Worm (Caenorhabditis elegans) whole organism, dauer: ENCODE measurements around the gene prk-2.

Source experiments
- unc-62 ChIP-seq: sonication (generic microtip); optimal IDR thresholded peaks from 2 replicates; lab custom pipeline; 2017; ENCODE audit warnings: missing biosample characterization, missing genetic modification reagents, missing genetic modification characterization

The prk-2 gene

ce11 chrIII:3370054-3370453 is at the start of gene prk-2:
Gene prk-2, minus strand, starts transcription at chrIII:3370209.
- TF ChIP-seq unc-62: no peak

- TF ChIP-seq unc-62: no peak
Observed at ce11 chrIII:3418906-3419305, 48.9 kb upstream of the prk-2 start.

DNA sequence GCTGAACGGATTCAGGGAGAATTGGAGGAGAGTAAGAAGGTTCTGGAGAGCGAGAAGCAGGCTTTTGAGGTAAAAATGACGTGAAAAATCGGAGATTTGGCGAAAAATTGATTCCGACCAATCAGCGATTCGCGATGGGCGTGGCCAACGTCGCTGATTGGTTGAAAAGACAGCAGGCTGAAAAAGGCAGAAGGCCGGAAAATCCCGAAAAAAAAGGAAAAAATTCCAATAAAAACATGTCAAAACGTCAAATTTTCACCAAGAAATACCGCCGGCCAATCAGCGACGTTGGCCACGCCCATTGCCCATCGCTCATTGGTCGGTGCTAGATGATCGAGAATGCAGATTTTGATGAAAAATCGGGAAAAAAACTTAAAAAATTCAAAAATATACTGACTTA is 47.4 kb upstream of the prk-2 start:
- TF ChIP-seq unc-62: no peak

ce11 chrIII:3414412-3414811 is 44.4 kb upstream of the prk-2 start:
- TF ChIP-seq unc-62: no peak

ce11 chrIII:3413437-3413836 is 43.4 kb upstream of the prk-2 start:
- TF ChIP-seq unc-62: no peak

DNA sequence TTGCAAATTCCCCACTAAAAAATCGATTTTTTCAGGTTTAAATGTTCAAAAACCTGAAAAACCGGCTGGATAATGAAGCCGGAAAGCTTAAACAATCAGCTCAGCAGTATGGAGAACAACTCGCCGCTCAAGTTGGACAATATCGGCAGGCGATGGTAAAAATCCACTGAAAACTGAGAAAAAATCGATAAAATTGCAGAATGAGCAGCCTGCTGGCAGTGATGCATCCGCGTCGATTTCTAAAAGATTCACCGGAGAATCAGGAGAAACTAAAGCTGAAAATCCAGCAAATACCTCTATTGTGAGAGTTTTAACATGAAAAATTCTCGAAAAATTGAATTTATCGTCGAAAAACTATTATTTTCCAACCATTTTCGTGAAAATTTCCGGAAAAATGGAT is 35.5 kb upstream of the prk-2 start, which contains the start of gene golg-4:
Gene golg-4, plus strand, starts transcription at position 34 of the 400 bp plus-strand sequence.
- TF ChIP-seq unc-62: no peak

DNA sequence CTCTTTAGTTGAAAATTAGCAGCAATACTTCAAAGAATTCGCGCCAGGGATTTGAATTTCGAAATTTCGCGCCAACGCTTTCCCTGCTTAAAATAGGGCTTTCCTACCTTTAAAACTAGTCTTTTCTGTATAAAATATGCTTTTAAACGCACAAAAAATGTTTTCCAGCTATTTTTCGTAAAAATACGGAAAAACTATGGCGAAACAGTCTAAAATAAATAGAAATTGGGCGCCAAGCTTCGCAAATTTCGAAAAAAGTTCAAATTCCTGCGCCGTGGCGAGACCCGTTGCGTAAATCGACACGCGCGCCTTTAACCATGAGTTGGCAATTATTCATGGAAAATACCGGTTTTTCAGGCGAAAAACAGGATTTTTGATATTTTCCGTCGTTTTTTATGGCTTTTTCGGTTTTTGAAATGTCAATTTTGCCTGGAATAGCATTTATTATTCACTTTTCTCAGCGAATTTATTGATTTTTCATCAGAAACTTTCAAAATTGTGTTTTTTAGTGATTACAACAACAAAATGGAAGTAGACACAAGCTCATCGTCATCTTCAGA is 34.4 kb upstream of the prk-2 start, which contains the start of the genes npp-9 and F59A2.5:
Gene npp-9, minus strand, starts transcription at position 126 of the 560 bp plus-strand sequence.
Gene F59A2.5, plus strand, starts transcription at position 510 of the 560 bp plus-strand sequence.
- no peak for TF ChIP-seq unc-62

DNA sequence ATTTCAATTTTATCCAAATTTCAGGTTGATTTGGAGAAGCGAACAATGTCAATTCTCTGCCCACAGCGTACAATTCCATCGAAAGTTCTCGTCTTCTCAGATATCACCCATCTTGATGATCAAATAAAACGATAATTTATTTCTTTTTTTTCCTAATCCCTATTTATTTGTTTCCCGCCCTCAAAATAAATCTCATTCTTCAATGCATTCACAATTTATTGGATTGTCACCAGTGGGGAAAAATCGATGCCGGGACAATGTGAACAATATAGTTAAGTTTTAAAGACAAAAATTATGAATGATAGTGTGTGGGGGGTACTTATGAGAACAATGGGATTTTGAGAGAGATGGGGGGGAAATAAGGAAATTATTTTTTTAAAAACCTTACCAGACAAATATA is 30.4 kb upstream of the prk-2 start:
- no peak for TF ChIP-seq unc-62

- no peak for TF ChIP-seq unc-62
Observed at ce11 chrIII:3398485-3398884, 28.5 kb upstream of the prk-2 start.

DNA sequence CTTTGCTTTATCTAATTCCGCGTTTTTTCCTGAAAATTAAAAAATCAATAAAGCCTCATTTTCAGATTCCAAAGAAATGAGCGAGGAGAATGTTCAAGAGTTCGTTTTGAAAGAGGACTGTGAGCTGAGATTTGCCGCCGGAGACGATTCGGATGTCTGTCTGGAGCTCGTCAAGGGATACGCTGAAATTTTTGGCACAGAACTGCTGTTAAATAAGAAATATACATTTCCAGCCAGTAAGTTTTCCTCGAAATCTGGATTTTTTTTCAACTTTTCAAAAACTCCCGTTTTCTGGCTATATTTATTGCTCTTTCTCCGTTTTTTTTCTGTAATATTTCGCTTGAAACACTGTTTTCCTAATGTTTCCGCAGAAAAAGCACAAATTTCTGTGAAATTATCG is 27.7 kb upstream of the prk-2 start, which contains the start of gene clpf-1:
Gene clpf-1, plus strand, starts transcription at position 66 of the 400 bp plus-strand sequence.
- no peak for TF ChIP-seq unc-62

- TF ChIP-seq unc-62: no peak
Observed at ce11 chrIII:3395874-3396467, 26.0 kb upstream of the prk-2 start, which contains the start of gene cri-3. Gene cri-3, plus strand, starts transcription at chrIII:3396355.

- TF ChIP-seq unc-62: no peak
Observed at ce11 chrIII:3395112-3395511, 25.1 kb upstream of the prk-2 start.

ce11 chrIII:3393687-3394086 is 23.7 kb upstream of the prk-2 start, which contains the start of gene mlc-4:
Gene mlc-4, minus strand, starts transcription at chrIII:3393787.
- TF ChIP-seq unc-62: no peak

DNA sequence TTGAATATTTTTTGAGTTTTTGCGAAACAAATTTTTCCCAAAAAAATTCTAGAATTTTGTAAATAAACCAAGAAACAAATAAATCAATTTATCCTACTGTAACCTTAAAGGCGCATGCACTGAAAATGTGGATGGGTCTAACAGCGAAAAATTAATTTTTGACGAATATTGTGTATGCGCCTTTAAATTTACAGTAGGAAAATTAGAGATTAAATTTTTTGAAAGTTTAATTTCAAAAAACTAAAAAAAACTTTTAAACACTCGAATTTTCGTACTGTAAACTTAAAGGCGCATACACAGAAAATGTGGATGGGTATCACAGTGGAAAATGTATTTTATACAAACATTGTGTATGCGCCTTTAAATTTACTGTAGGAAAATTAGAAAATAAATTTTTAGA is 20.1 kb upstream of the prk-2 start:
- TF ChIP-seq unc-62: no peak

- TF ChIP-seq unc-62: no peak
Observed at ce11 chrIII:3389426-3390020, 19.5 kb upstream of the prk-2 start, which contains the start of the genes elmd-1 and hecw-1. Gene elmd-1, plus strand, starts transcription at chrIII:3389919. Gene hecw-1, minus strand, starts transcription at chrIII:3389970.

DNA sequence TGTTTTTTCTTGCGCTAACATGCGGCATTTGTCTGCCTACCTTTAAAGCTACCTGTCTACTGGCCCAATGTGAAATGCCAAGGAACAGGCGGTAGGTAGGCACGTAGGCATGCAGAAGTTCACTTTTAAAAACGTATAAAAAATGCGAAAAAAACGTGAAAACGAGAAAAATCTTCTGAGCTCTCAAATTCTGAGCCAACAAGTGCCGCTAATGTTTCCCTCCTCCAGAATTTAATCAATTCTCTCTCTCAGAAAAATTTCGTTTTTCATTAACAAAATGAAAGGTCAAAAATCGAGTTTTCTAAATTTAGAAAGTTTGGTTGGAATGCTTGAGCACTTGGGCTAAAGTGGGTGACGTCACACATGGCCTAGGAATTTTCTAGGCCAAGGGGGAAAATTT is 12.5 kb upstream of the prk-2 start:
- no peak for TF ChIP-seq unc-62

DNA sequence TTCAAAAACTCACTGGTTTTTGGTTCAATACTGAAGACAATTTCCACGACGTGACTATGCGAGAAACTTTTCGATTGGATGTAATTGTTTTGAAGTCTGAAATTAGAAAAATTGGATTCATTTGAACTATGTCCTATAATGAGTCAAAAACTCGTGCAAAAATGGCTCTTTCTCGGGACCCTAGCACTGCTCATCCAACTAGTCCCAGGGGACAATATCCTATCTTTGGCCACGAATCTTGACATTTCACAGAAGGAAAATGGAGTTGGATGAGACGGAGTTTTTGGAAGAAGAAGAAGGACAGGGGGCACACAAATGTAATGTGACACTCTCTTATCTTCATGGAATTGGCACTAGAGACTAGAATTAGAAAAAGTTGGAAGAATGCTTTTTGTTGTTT is 11.9 kb upstream of the prk-2 start:
- no peak for TF ChIP-seq unc-62

DNA sequence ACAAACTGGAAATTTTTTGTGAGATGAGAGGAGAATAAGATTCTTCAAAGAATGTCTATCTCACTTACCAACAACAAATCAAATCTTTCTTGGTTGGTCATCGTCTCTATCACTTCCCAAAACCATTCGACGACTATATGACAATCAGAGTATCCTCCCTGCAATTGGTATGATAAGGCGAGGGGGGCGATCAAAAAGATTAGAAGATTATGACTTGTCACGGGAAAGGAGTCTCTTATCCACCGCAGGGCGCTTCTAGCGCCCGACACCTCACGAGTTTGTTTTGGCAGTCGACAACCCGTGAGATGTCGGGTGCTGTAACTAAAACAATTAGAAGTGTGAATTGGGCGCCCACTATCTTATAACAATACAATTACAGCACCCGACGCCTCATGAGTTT is 7.7 kb upstream of the prk-2 start:
- no peak for TF ChIP-seq unc-62
